Fruit fly (Drosophila melanogaster) whole organism, embryonic: ENCODE measurements around the gene CG4382.

Source experiments
- Asciz ChIP-seq: fragments of 200-800 bp; sonication (Bioruptor generic); optimal IDR thresholded peaks from 2 replicates; lab custom pipeline; 2017; ENCODE audit warnings: missing biosample characterization, mild to moderate bottlenecking, missing genetic modification characterization, missing genetic modification reagents
- Bgb ChIP-seq: fragments of 200-800 bp; sonication (Bioruptor generic); IDR thresholded peaks from 2 replicates; pipeline ENCODE4 v1.3.6; 2022; ENCODE audit warnings: missing biosample characterization, missing genetic modification characterization; ENCODE audit not compliant: partially characterized antibody
- C15 ChIP-seq: fragments of 200-800 bp; sonication (Bioruptor generic); IDR thresholded peaks from 3 replicates; pipeline ENCODE4 v1.3.6; 2022; ENCODE audit warnings: missing biosample characterization, missing genetic modification characterization
- CG10209 ChIP-seq: fragments of 200-800 bp; sonication (Bioruptor generic); optimal IDR thresholded peaks from 3 replicates; lab custom pipeline; 2017; ENCODE audit warnings: missing biosample characterization, mild to moderate bottlenecking, missing genetic modification characterization, missing genetic modification reagents
- CG10321 ChIP-seq: fragments of 200-800 bp; sonication (Bioruptor generic); IDR thresholded peaks from 2 replicates; pipeline ENCODE4 v1.3.6; 2022; ENCODE audit warnings: missing biosample characterization, missing genetic modification characterization
- CG10654 ChIP-seq: fragments of 200-800 bp; sonication (Bioruptor generic); optimal IDR thresholded peaks from 2 replicates; lab custom pipeline; 2016; ENCODE audit warnings: missing biosample characterization, missing genetic modification characterization
- CG11085 ChIP-seq: fragments of 200-800 bp; sonication (Bioruptor generic); IDR thresholded peaks from 2 replicates; pipeline ENCODE4 v1.3.6; 2022; ENCODE audit warnings: missing biosample characterization, missing genetic modification characterization
- CG12071 ChIP-seq: fragments of 200-800 bp; sonication (Bioruptor generic); optimal IDR thresholded peaks from 3 replicates; lab custom pipeline; 2018; ENCODE audit warnings: missing biosample characterization, mild to moderate bottlenecking, missing genetic modification characterization
- CG12104 ChIP-seq: fragments of 200-800 bp; sonication (Bioruptor generic); optimal IDR thresholded peaks from 3 replicates; lab custom pipeline; 2016; ENCODE audit warnings: missing biosample characterization, missing genetic modification characterization
- CG12219 ChIP-seq: fragments of 200-800 bp; sonication (Bioruptor generic); optimal IDR thresholded peaks from 3 replicates; lab custom pipeline; 2018; ENCODE audit warnings: missing biosample characterization, mild to moderate bottlenecking, missing genetic modification characterization
- CG1233 ChIP-seq: fragments of 200-800 bp; sonication (Bioruptor generic); optimal IDR thresholded peaks from 4 replicates; lab custom pipeline; 2018; ENCODE audit warnings: missing biosample characterization, mild to moderate bottlenecking, missing genetic modification characterization
- CG12659 ChIP-seq: fragments of 200-800 bp; sonication (Bioruptor generic); optimal IDR thresholded peaks from 3 replicates; lab custom pipeline; 2017; ENCODE audit warnings: mild to moderate bottlenecking, missing biosample characterization, missing genetic modification reagents, missing genetic modification characterization
- CG15601 ChIP-seq: fragments of 200-800 bp; sonication (Bioruptor generic); optimal IDR thresholded peaks from 3 replicates; lab custom pipeline; 2019; ENCODE audit warnings: missing biosample characterization, mild to moderate bottlenecking, missing genetic modification characterization, moderate library complexity
- CG1603 ChIP-seq: fragments of 200-800 bp; sonication (Bioruptor generic); optimal IDR thresholded peaks from 2 replicates; lab custom pipeline; 2019; ENCODE audit warnings: missing biosample characterization, mild to moderate bottlenecking, missing genetic modification characterization, moderate library complexity
- CG16815 ChIP-seq: fragments of 200-800 bp; sonication (Bioruptor generic); optimal IDR thresholded peaks from 3 replicates; lab custom pipeline; 2017; ENCODE audit warnings: missing biosample characterization, mild to moderate bottlenecking, missing genetic modification characterization
- CG17568 ChIP-seq: fragments of 200-800 bp; sonication (Bioruptor generic); optimal IDR thresholded peaks from 2 replicates; lab custom pipeline; 2018; ENCODE audit warnings: missing biosample characterization, mild to moderate bottlenecking, missing genetic modification characterization, moderate library complexity
- CG30403 ChIP-seq: fragments of 200-800 bp; sonication (Bioruptor generic); optimal IDR thresholded peaks from 3 replicates; lab custom pipeline; 2016; ENCODE audit warnings: missing biosample characterization, missing genetic modification characterization
- CG32532 ChIP-seq: fragments of 200-800 bp; sonication (Bioruptor generic); IDR thresholded peaks from 2 replicates; pipeline ENCODE4 v1.3.6; 2022; ENCODE audit warnings: missing biosample characterization, missing genetic modification characterization
- CG7839 ChIP-seq: fragments of 200-800 bp; sonication (Bioruptor generic); optimal IDR thresholded peaks from 3 replicates; lab custom pipeline; 2018; ENCODE audit warnings: missing biosample characterization, mild to moderate bottlenecking, missing genetic modification characterization, moderate library complexity
- CG8290 ChIP-seq, 3 experiments: fragments of 200-800 bp; sonication (Bioruptor generic); optimal IDR thresholded peaks; 2 replicates each; lab custom pipeline; 2016 to 2019; ENCODE audit warnings: missing biosample characterization in 3 of 3, missing genetic modification characterization in 3 of 3, mild to moderate bottlenecking in 2 of 3, moderate library complexity in 1 of 3
- CrebB ChIP-seq: fragments of 200-800 bp; sonication (Bioruptor generic); optimal IDR thresholded peaks from 3 replicates; lab custom pipeline; 2018; ENCODE audit warnings: missing biosample characterization, mild to moderate bottlenecking, missing genetic modification characterization
- E2f1 ChIP-seq: fragments of 200-800 bp; sonication (Bioruptor generic); IDR thresholded peaks from 2 replicates; pipeline ENCODE4 v1.3.6; 2022; ENCODE audit warnings: missing biosample characterization, missing genetic modification characterization
- Fer3 ChIP-seq: fragments of 200-800 bp; sonication (Bioruptor generic); optimal IDR thresholded peaks from 2 replicates; lab custom pipeline; 2018; ENCODE audit warnings: missing biosample characterization, mild to moderate bottlenecking, missing genetic modification characterization, moderate library complexity
- HLHmδ ChIP-seq: fragments of 200-800 bp; sonication (Bioruptor generic); optimal IDR thresholded peaks from 2 replicates; lab custom pipeline; 2018; ENCODE audit warnings: missing biosample characterization, mild to moderate bottlenecking, missing genetic modification characterization, moderate library complexity
- Hey ChIP-seq: fragments of 200-800 bp; sonication (Bioruptor generic); optimal IDR thresholded peaks from 3 replicates; lab custom pipeline; 2018; ENCODE audit warnings: missing biosample characterization, mild to moderate bottlenecking, missing genetic modification characterization
- Hr78 ChIP-seq, 2 experiments: fragments of 200-800 bp in 1 of 2; fragments of >200 bp in 1 of 2; sonication (Bioruptor generic) in 1 of 2; optimal IDR thresholded peaks; 2 replicates each; lab custom pipeline; 2017 to 2019; ENCODE audit warnings: missing biosample characterization in 2 of 2, missing genetic modification characterization in 2 of 2, mild to moderate bottlenecking in 1 of 2, moderate library complexity in 1 of 2
- Kr ChIP-seq: fragments of 200-800 bp; sonication (Bioruptor generic); optimal IDR thresholded peaks from 2 replicates; lab custom pipeline; 2017; ENCODE audit warnings: missing biosample characterization, mild to moderate bottlenecking, missing genetic modification characterization
- Mes4 ChIP-seq: fragments of 200-800 bp; sonication (Bioruptor generic); optimal IDR thresholded peaks from 2 replicates; lab custom pipeline; 2016; ENCODE audit warnings: missing biosample characterization, missing genetic modification characterization
- NC2α ChIP-seq: fragments of 200-800 bp; sonication (Bioruptor generic); optimal IDR thresholded peaks from 2 replicates; lab custom pipeline; 2016; ENCODE audit warnings: missing biosample characterization, missing genetic modification characterization
- Rfx ChIP-seq: fragments of 200-800 bp; sonication (Bioruptor generic); IDR thresholded peaks from 2 replicates; pipeline ENCODE4 v1.3.6; 2022; ENCODE audit warnings: missing biosample characterization, missing genetic modification characterization
- Sox100B ChIP-seq: fragments of 200-800 bp; sonication (Bioruptor generic); optimal IDR thresholded peaks from 3 replicates; lab custom pipeline; 2018; ENCODE audit warnings: missing biosample characterization, mild to moderate bottlenecking, missing genetic modification characterization
- Xrp1 ChIP-seq: fragments of 200-800 bp; sonication (Bioruptor generic); IDR thresholded peaks from 2 replicates; pipeline ENCODE4 v1.3.6; 2022; ENCODE audit warnings: missing biosample characterization, missing genetic modification characterization
- ato ChIP-seq: fragments of 200-800 bp; sonication (Bioruptor generic); IDR thresholded peaks from 2 replicates; pipeline ENCODE4 v1.3.6; 2022; ENCODE audit warnings: missing biosample characterization, missing genetic modification characterization; ENCODE audit not compliant: partially characterized antibody
- ci ChIP-seq: fragments of 200-800 bp; sonication (Bioruptor generic); IDR thresholded peaks from 3 replicates; pipeline ENCODE4 v1.3.6; 2022; ENCODE audit warnings: missing biosample characterization, missing genetic modification characterization
- cwo ChIP-seq: fragments of 200-800 bp; sonication (Bioruptor generic); optimal IDR thresholded peaks from 3 replicates; lab custom pipeline; 2017; ENCODE audit warnings: missing biosample characterization, missing genetic modification characterization, mild to moderate bottlenecking, moderate library complexity, missing genetic modification reagents
- dmrt99B ChIP-seq: fragments of 200-800 bp; sonication (Bioruptor generic); optimal IDR thresholded peaks from 2 replicates; lab custom pipeline; 2018; ENCODE audit warnings: missing biosample characterization, mild to moderate bottlenecking, missing genetic modification characterization, moderate library complexity
- dysf ChIP-seq: fragments of 200-800 bp; sonication (Bioruptor generic); IDR thresholded peaks from 3 replicates; pipeline ENCODE4 v1.3.6; 2022; ENCODE audit warnings: missing biosample characterization, missing genetic modification characterization
- esg ChIP-seq: fragments of 200-800 bp; sonication (Bioruptor generic); conservative IDR thresholded peaks from 2 replicates; pipeline ENCODE4 v1.3.6; 2022; ENCODE audit warnings: missing biosample characterization, missing genetic modification characterization
- fd3F ChIP-seq: fragments of 200-800 bp; sonication (Bioruptor generic); optimal IDR thresholded peaks from 2 replicates; lab custom pipeline; 2018; ENCODE audit warnings: missing biosample characterization, mild to moderate bottlenecking, missing genetic modification characterization, moderate library complexity
- fd96Cb ChIP-seq: fragments of 200-800 bp; sonication (Bioruptor generic); optimal IDR thresholded peaks from 2 replicates; lab custom pipeline; 2018; ENCODE audit warnings: missing biosample characterization, mild to moderate bottlenecking, missing genetic modification characterization, moderate library complexity
- gt ChIP-seq: fragments of 200-800 bp; sonication (Bioruptor generic); IDR thresholded peaks from 2 replicates; pipeline ENCODE4 v1.3.6; 2022; ENCODE audit warnings: missing biosample characterization, missing genetic modification characterization
- h ChIP-seq: fragments of >200 bp; optimal IDR thresholded peaks from 2 replicates; lab custom pipeline; 2017
- lab ChIP-seq: fragments of 200-800 bp; sonication (Bioruptor generic); optimal IDR thresholded peaks from 3 replicates; lab custom pipeline; 2017; ENCODE audit warnings: missing biosample characterization, missing genetic modification characterization, mild to moderate bottlenecking, moderate library complexity, missing genetic modification reagents
- phol ChIP-seq: fragments of 200-800 bp; sonication (Bioruptor generic); optimal IDR thresholded peaks from 3 replicates; lab custom pipeline; 2018; ENCODE audit warnings: missing biosample characterization, mild to moderate bottlenecking, missing genetic modification characterization, moderate library complexity
- pzg ChIP-seq: fragments of 200-800 bp; sonication (Bioruptor generic); optimal IDR thresholded peaks from 3 replicates; lab custom pipeline; 2018; ENCODE audit warnings: missing biosample characterization, mild to moderate bottlenecking, missing genetic modification characterization, moderate library complexity
- row ChIP-seq: fragments of 200-800 bp; sonication (Bioruptor generic); IDR thresholded peaks from 3 replicates; pipeline ENCODE4 v1.3.6; 2022; ENCODE audit warnings: missing biosample characterization, missing genetic modification characterization
- run ChIP-seq: fragments of 200-800 bp; sonication (Bioruptor generic); optimal IDR thresholded peaks from 3 replicates; lab custom pipeline; 2018; ENCODE audit warnings: missing biosample characterization, mild to moderate bottlenecking, missing genetic modification characterization
- sqz ChIP-seq: fragments of 200-800 bp; sonication (Bioruptor generic); optimal IDR thresholded peaks from 3 replicates; lab custom pipeline; 2018; ENCODE audit warnings: missing biosample characterization, mild to moderate bottlenecking, missing genetic modification characterization
- vfl ChIP-seq: fragments of 200-800 bp; sonication (Bioruptor generic); optimal IDR thresholded peaks from 2 replicates; lab custom pipeline; 2016; ENCODE audit warnings: missing biosample characterization, missing genetic modification characterization

The CG4382 gene

dm6 chr2L:9567398-9567856 is 33.2 kb downstream of the CG4382 start (continued):
- peak; percentile 97 for TF ChIP-seq Hey
- peak; percentile 98 for TF ChIP-seq CG12219 (GFP tag; lab: Kevin White, UChicago)
- peak; percentile 100 for TF ChIP-seq CG12071 (GFP tag; lab: Kevin White, UChicago)
- TF ChIP-seq Kr, result peak; percentile 76
- TF ChIP-seq CG17568 (GFP tag; lab: Kevin White, UChicago), result peak; percentile 100
- TF ChIP-seq CG7839 (tag; lab: Kevin White, UChicago), result peak; percentile 96
- TF ChIP-seq dmrt99B, result peak; percentile 96
- TF ChIP-seq lab (GFP tag; lab: Kevin White, UChicago), result peak; percentile 100
- peak; percentile 98 for TF ChIP-seq CG10209 (GFP tag; lab: Kevin White, UChicago)
- peak; percentile 99 for TF ChIP-seq Fer3 (tag; lab: Kevin White, UChicago)
- peak; percentile 86 for TF ChIP-seq CG10321 (GFP tag; lab: Robert Waterston, UW)
- peak; percentile 65; the same call in 1 of the 2 replicates for TF ChIP-seq Xrp1 (GFP tag; lab: Robert Waterston, UW)
- TF ChIP-seq CG16815 (GFP tag; lab: Kevin White, UChicago), result no peak
- no peak for TF ChIP-seq h (lab: Kevin White, UChicago)
- TF ChIP-seq C15 (GFP tag; lab: Robert Waterston, UW), result peak; percentile 95
- peak; percentile 72 for TF ChIP-seq gt (GFP tag; lab: Robert Waterston, UW)
- TF ChIP-seq Asciz (GFP tag; lab: Kevin White, UChicago), result peak; percentile 100
- peak; percentile 44 for TF ChIP-seq pzg
- TF ChIP-seq sqz (GFP tag; lab: Kevin White, UChicago), result peak; percentile 99
- peak; percentile 96 for TF ChIP-seq HLHmδ (GFP tag; lab: Kevin White, UChicago)
- TF ChIP-seq vfl, result peak; percentile 92
- no peak for TF ChIP-seq ato (GFP tag; lab: Robert Waterston, UW)
- peak; percentile 98 for TF ChIP-seq CG12104 (GFP tag; lab: Kevin White, UChicago)
- peak; percentile 64 for TF ChIP-seq esg (GFP tag; lab: Robert Waterston, UW)
- TF ChIP-seq phol (tag; lab: Kevin White, UChicago), result peak; percentile 88
- TF ChIP-seq Hr78 (GFP tag; optimal IDR thresholded peaks at IDR 0.05; lab: Kevin White, UChicago), result peak in 1 of 2 experiments; percentile 85
- TF ChIP-seq Bgb (GFP tag; lab: Robert Waterston, UW), result peak; percentile 21; the same call in 1 of the 2 replicates
- TF ChIP-seq CrebB (tag; lab: Kevin White, UChicago), result peak; percentile 99
- peak; percentile 96 for TF ChIP-seq Mes4 (GFP tag; lab: Kevin White, UChicago)
- peak; percentile 91 for TF ChIP-seq CG11085 (GFP tag; lab: Robert Waterston, UW)
- peak; percentile 94 for TF ChIP-seq CG8290 (GFP tag; optimal IDR thresholded peaks at IDR 0.05; lab: Kevin White, UChicago)
- TF ChIP-seq CG8290 (tag; optimal IDR thresholded peaks at IDR 0.05; lab: Kevin White, UChicago), result peak; percentile 90 to 98
- TF ChIP-seq CG30403 (GFP tag; lab: Kevin White, UChicago), result peak; percentile 90
- TF ChIP-seq row, result peak; percentile 64
- peak; percentile 99 for TF ChIP-seq CG12659 (GFP tag; lab: Kevin White, UChicago)
- TF ChIP-seq fd3F (GFP tag; lab: Kevin White, UChicago), result peak; percentile 98
- TF ChIP-seq cwo (GFP tag; lab: Kevin White, UChicago), result peak; percentile 94
- TF ChIP-seq Rfx, result peak; percentile 98
- peak; percentile 100 for TF ChIP-seq ci (GFP tag; lab: Robert Waterston, UW)
- TF ChIP-seq run, result peak; percentile 97
- peak; percentile 95 for TF ChIP-seq dysf (GFP tag; lab: Robert Waterston, UW)
- peak; percentile 94 for TF ChIP-seq CG1603 (tag; lab: Kevin White, UChicago)
- peak; percentile 84 for TF ChIP-seq fd96Cb (tag; lab: Kevin White, UChicago)
- peak; percentile 97 for TF ChIP-seq CG15601
- TF ChIP-seq NC2α (GFP tag; lab: Kevin White, UChicago), result peak; percentile 94
- TF ChIP-seq Sox100B, result peak; percentile 98
- peak; percentile 99 for TF ChIP-seq CG1233 (GFP tag; lab: Kevin White, UChicago)
- TF ChIP-seq CG32532 (GFP tag; lab: Robert Waterston, UW), result peak; percentile 98
- TF ChIP-seq CG10654 (GFP tag; lab: Kevin White, UChicago), result peak; percentile 96
- peak; percentile 95 for TF ChIP-seq E2f1 (GFP tag; lab: Robert Waterston, UW)
